Fruit fly (Drosophila melanogaster): ENCODE results near the gene CG18294.

The CG18294 gene

DNA sequence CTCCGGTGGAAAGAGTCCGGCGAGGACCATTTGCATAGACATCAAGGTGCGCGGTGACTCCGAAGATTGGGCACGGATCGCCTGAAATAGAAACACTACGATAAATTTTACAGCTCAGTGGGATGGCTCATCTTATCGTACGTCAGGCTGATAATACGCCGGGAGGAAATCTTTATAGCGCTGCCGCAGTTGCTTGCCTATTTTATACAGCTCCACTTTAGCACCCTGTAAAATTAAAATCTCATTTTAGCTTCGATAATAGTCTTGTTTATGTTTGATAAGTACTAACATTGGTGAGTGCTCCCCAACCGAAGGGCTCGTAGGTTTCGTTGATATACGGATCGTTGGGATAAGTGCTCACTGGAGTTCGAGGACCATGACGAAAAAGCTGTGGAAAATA, 24.0 kb upstream of the CG18294 start (continued):
- TF ChIP-seq CG34422 (GFP tag; IDR thresholded peaks at IDR 0.05) (no peak), CG31388 (GFP tag; optimal IDR thresholded peaks at IDR 0.05) (no peak), CG2678 (tag; optimal IDR thresholded peaks at IDR 0.05) (peak; percentile 40), vvl (GFP tag; IDR thresholded peaks at IDR 0.05) (no peak), pfk (GFP tag; optimal IDR thresholded peaks at IDR 0.05) (no peak)

DNA sequence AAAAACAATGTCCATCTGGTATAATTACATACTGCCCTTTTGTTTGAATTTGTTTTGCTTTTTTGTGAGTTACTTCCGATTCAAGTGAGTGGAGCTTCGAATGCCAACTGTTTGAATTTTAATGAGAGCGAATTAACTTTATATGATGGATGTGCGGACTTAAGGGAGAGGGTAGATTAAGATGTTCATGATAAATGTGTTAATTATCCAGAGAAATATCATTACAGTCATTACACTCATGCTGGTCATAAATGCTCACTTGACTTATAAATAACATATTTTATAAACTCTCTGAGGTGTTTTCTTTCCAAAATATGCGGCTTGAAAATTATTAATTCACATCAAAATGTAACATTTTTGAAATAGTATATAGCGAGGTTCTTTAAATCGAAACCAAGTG, 22.2 kb upstream of the CG18294 start, which contains the start of gene CG9449:
TSS of gene CG9449 (minus strand) at position 101 of the 400 bp plus-strand sequence.
- TF ChIP-seq Max (GFP tag; optimal IDR thresholded peaks at IDR 0.05): no peak
- TF ChIP-seq PHDP (tag; optimal IDR thresholded peaks at IDR 0.05): peak; percentile 29
- peak; percentile 30 for TF ChIP-seq Med (GFP tag)
- TF ChIP-seq sens (GFP tag): peak; percentile 34
- peak; percentile 12 for TF ChIP-seq CG9437 (GFP tag; optimal IDR thresholded peaks at IDR 0.05)

DNA sequence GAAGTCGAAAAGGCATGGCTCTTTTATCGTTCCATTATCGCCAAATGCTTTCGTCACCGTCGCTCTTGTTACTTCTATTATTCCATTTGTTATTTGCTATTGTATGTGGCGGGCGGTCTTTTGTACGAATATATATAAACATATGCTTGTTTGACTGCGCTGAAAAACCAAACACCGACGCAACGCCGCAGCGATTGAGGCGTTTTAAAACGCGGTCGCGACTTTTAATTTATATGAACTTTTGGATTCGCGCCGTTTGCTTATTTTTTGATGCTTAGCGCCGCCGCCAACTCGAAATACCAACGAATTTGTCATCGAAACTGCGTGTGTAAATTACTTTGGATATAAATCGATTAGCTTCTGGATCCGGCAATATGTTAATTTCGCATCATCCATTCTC, 21.8 kb upstream of the CG18294 start:
- TF ChIP-seq chinmo (GFP tag; IDR thresholded peaks at IDR 0.05; ENCODE audit: partially characterized antibody) (0 out of 4 replicates have a peak, but pooled peaks have one; percentile 49), dati (GFP tag; IDR thresholded peaks at IDR 0.05) (no peak), CG18599 (GFP tag; optimal IDR thresholded peaks at IDR 0.05) (no peak), Ets97D (GFP tag; optimal IDR thresholded peaks at IDR 0.05) (no peak), Dfd (GFP tag; optimal IDR thresholded peaks at IDR 0.05) (no peak), insv (GFP tag; optimal IDR thresholded peaks at IDR 0.05) (no peak), pnt (GFP tag; optimal IDR thresholded peaks at IDR 0.05) (no peak), sd (tag; optimal IDR thresholded peaks at IDR 0.05) (peak; percentile 51), Ssrp (tag; optimal IDR thresholded peaks at IDR 0.05) (no peak), CG8359 (GFP tag; optimal IDR thresholded peaks at IDR 0.05; ENCODE audit: borderline replicate concordance) (peak; percentile 96)

DNA sequence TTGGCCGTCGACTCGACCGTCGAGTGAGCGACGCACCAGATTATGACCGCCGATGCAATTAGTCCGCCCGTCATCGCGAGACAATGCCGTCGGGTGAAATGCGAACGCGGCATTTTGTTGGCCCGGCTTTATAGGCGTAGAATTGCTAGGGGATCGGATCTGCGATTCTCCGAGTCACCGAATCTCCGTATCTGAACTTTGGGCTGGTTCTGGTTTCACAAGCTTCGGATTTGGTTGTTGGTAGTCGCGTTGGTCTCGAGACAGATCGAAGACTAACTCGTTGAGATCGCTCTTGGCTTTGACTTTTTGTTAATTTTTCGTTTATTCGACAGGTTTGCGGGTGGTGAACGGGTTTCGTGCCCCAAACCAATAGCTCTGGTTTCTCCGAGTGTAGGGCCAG, 21.2 kb upstream of the CG18294 start:
- TF ChIP-seq Dbx (GFP tag; IDR thresholded peaks at IDR 0.05): 0 out of 3 replicates have a peak, but pooled peaks have one; percentile 16
- peak; percentile 3 for TF ChIP-seq CG10543 (GFP tag; optimal IDR thresholded peaks at IDR 0.05)
- TF ChIP-seq HmgZ (tag; optimal IDR thresholded peaks at IDR 0.05): no peak
- TF ChIP-seq CG11093 (GFP tag; IDR thresholded peaks at IDR 0.05): no peak
- no peak for TF ChIP-seq NC2β (GFP tag; optimal IDR thresholded peaks at IDR 0.05)
- TF ChIP-seq dati (GFP tag; IDR thresholded peaks at IDR 0.05): no peak
- TF ChIP-seq CG6765 (GFP tag; optimal IDR thresholded peaks at IDR 0.05): peak; percentile 33
- peak; percentile 54 for TF ChIP-seq CG13894 (tag; optimal IDR thresholded peaks at IDR 0.05)
- peak; percentile 27; the same call in 1 of the 2 replicates for TF ChIP-seq CG32532 (GFP tag; IDR thresholded peaks at IDR 0.05)
- peak; percentile 4; the same call in 1 of the 2 replicates for TF ChIP-seq lmd (GFP tag; IDR thresholded peaks at IDR 0.05)
- TF ChIP-seq CG7357 (GFP tag; IDR thresholded peaks at IDR 0.05): no peak
- TF ChIP-seq Rfx (GFP tag; IDR thresholded peaks at IDR 0.05): peak; percentile 33; the same call in 1 of the 2 replicates
- TF ChIP-seq CG31388 (GFP tag; optimal IDR thresholded peaks at IDR 0.05): no peak
- peak; percentile 69 for TF ChIP-seq Med (GFP tag)
- 0 out of 2 replicates have a peak, but pooled peaks have one; percentile 9 for TF ChIP-seq ttk (GFP tag; IDR thresholded peaks at IDR 0.05)
- TF ChIP-seq dysf (GFP tag; IDR thresholded peaks at IDR 0.05): peak; percentile 28; the same call in 1 of the 3 replicates
- no peak for TF ChIP-seq gfzf (GFP tag; optimal IDR thresholded peaks at IDR 0.05)
- no peak for TF ChIP-seq CG6791 (GFP tag; IDR thresholded peaks at IDR 0.05; ENCODE audit: partially characterized antibody)
- no peak for TF ChIP-seq chif (GFP tag; optimal IDR thresholded peaks at IDR 0.05)
- TF ChIP-seq CG2120 (GFP tag; optimal IDR thresholded peaks at IDR 0.05): peak; percentile 3
- TF ChIP-seq unc-4 (GFP tag; IDR thresholded peaks at IDR 0.05; ENCODE audit: partially characterized antibody): no peak
- no peak for TF ChIP-seq Hsf (GFP tag; optimal IDR thresholded peaks at IDR 0.05)
- peak; percentile 52 for TF ChIP-seq Deaf1 (tag; optimal IDR thresholded peaks at IDR 0.05)
- no peak for TF ChIP-seq mam (GFP tag; optimal IDR thresholded peaks at IDR 0.05)
- no peak for TF ChIP-seq CG8089 (GFP tag; optimal IDR thresholded peaks at IDR 0.05)
- no peak for TF ChIP-seq CG4404 (GFP tag; IDR thresholded peaks at IDR 0.05)
- no peak for TF ChIP-seq stwl (tag; optimal IDR thresholded peaks at IDR 0.05)
- 0 out of 2 replicates have a peak, but pooled peaks have one; percentile 21 for TF ChIP-seq CG32772 (GFP tag; IDR thresholded peaks at IDR 0.05)
- TF ChIP-seq CG1792 (GFP tag; optimal IDR thresholded peaks at IDR 0.05): no peak

Measured in whole organism, embryonic.